Worm (Caenorhabditis elegans) whole organism, late embryonic: ENCODE data around the gene srh-244.

Experiments used
- C08G9.2 ChIP-seq: sonication (generic microtip); optimal IDR thresholded peaks from 2 replicates; lab custom pipeline; 2016; ENCODE audit warnings: mild to moderate bottlenecking, missing genetic modification characterization, moderate library complexity, missing compliant biosample characterization
- F13H6.1 ChIP-seq: sonication (generic microtip); optimal IDR thresholded peaks from 2 replicates; lab custom pipeline; 2016; ENCODE audit warnings: missing genetic modification characterization, missing compliant biosample characterization
- K09A11.1 ChIP-seq: sonication (generic microtip); optimal IDR thresholded peaks from 2 replicates; lab custom pipeline; 2017; ENCODE audit warnings: antibody characterized with exemption, mild to moderate bottlenecking, missing genetic modification characterization, missing compliant biosample characterization; ENCODE audit not compliant: insufficient read depth
- T23F11.4 ChIP-seq: fragments of 200-800 bp; sonication (Bioruptor generic); optimal IDR thresholded peaks from 2 replicates; lab custom pipeline; 2018; ENCODE audit warnings: mild to moderate bottlenecking, missing genetic modification characterization, missing compliant biosample characterization
- ceh-18 ChIP-seq: sonication (generic microtip); optimal IDR thresholded peaks from 2 replicates; lab custom pipeline; 2016; ENCODE audit warnings: missing genetic modification characterization, missing compliant biosample characterization
- ceh-2 ChIP-seq: sonication (generic microtip); optimal IDR thresholded peaks from 2 replicates; lab custom pipeline; 2016; ENCODE audit warnings: missing genotype, missing genetic modification characterization, missing compliant biosample characterization
- ceh-22 ChIP-seq: sonication (generic microtip); optimal IDR thresholded peaks from 2 replicates; lab custom pipeline; 2017; ENCODE audit warnings: missing biosample characterization, missing genetic modification characterization
- ceh-24 ChIP-seq: sonication (generic microtip); optimal IDR thresholded peaks from 2 replicates; lab custom pipeline; 2016; ENCODE audit warnings: mild to moderate bottlenecking, missing genetic modification characterization, missing compliant biosample characterization
- ceh-30 ChIP-seq: fragments of 150-350 bp; optimal IDR thresholded peaks from 2 replicates; lab custom pipeline; 2014; ENCODE audit warnings: missing biosample characterization, missing genetic modification characterization
- ceh-31 ChIP-seq: sonication (generic microtip); optimal IDR thresholded peaks from 2 replicates; lab custom pipeline; 2016; ENCODE audit warnings: missing genetic modification characterization, missing compliant biosample characterization
- ceh-34 ChIP-seq: sonication (generic microtip); optimal IDR thresholded peaks from 2 replicates; lab custom pipeline; 2016; ENCODE audit warnings: mild to moderate bottlenecking, missing genetic modification characterization, missing compliant biosample characterization
- ceh-45 ChIP-seq: fragments of 200-800 bp; sonication (Bioruptor generic); IDR thresholded peaks from 2 replicates; pipeline ENCODE4 v1.3.6; 2022; ENCODE audit warnings: missing genetic modification reagents, missing genetic modification characterization, missing compliant biosample characterization
- ceh-6 ChIP-seq: fragments of 200-800 bp; sonication (Bioruptor generic); optimal IDR thresholded peaks from 2 replicates; lab custom pipeline; 2018; ENCODE audit warnings: mild to moderate bottlenecking, missing genetic modification characterization, missing compliant biosample characterization
- dmd-4 ChIP-seq: sonication (generic microtip); optimal IDR thresholded peaks from 2 replicates; lab custom pipeline; 2016; ENCODE audit warnings: borderline replicate concordance, missing genetic modification characterization, missing compliant biosample characterization
- dve-1 ChIP-seq: sonication (generic microtip); optimal IDR thresholded peaks from 2 replicates; lab custom pipeline; 2017; ENCODE audit warnings: antibody characterized with exemption, mild to moderate bottlenecking, missing genetic modification characterization, missing compliant biosample characterization
- elt-2 ChIP-seq: sonication (generic microtip); optimal IDR thresholded peaks from 2 replicates; lab custom pipeline; 2016; ENCODE audit warnings: missing genetic modification reagents, missing genetic modification characterization, missing compliant biosample characterization
- elt-4 ChIP-seq: sonication (generic microtip); optimal IDR thresholded peaks from 2 replicates; lab custom pipeline; 2016; ENCODE audit warnings: missing genetic modification characterization, missing compliant biosample characterization
- eyg-1 ChIP-seq: sonication (generic microtip); optimal IDR thresholded peaks from 2 replicates; lab custom pipeline; 2016; ENCODE audit warnings: missing genotype, missing genetic modification characterization, missing compliant biosample characterization
- fax-1 ChIP-seq: sonication (generic microtip); optimal IDR thresholded peaks from 2 replicates; lab custom pipeline; 2016; ENCODE audit warnings: missing genotype, missing genetic modification characterization, missing compliant biosample characterization
- fkh-6 ChIP-seq: sonication (generic microtip); optimal IDR thresholded peaks from 2 replicates; lab custom pipeline; 2016; ENCODE audit warnings: missing genetic modification characterization, missing compliant biosample characterization
- gmeb-2 ChIP-seq: sonication (generic microtip); optimal IDR thresholded peaks from 2 replicates; lab custom pipeline; 2016; ENCODE audit warnings: missing genetic modification characterization, inconsistent platforms, missing compliant biosample characterization
- hlh-13 ChIP-seq: fragments of 200-800 bp; sonication (Bioruptor generic); optimal IDR thresholded peaks from 2 replicates; lab custom pipeline; 2018; ENCODE audit warnings: mild to moderate bottlenecking, missing genetic modification characterization, missing compliant biosample characterization
- hlh-15 ChIP-seq: sonication (generic microtip); optimal IDR thresholded peaks from 2 replicates; lab custom pipeline; 2016; ENCODE audit warnings: missing genetic modification characterization, missing compliant biosample characterization
- lim-6 ChIP-seq: sonication (generic microtip); optimal IDR thresholded peaks from 2 replicates; lab custom pipeline; 2016; ENCODE audit warnings: missing genetic modification characterization, missing compliant biosample characterization
- madf-2 ChIP-seq: sonication (generic microtip); optimal IDR thresholded peaks from 2 replicates; lab custom pipeline; 2017; ENCODE audit warnings: missing genetic modification characterization, missing compliant biosample characterization
- nfya-1 ChIP-seq: sonication (generic microtip); optimal IDR thresholded peaks from 2 replicates; lab custom pipeline; 2017; ENCODE audit warnings: missing genetic modification characterization, mild to moderate bottlenecking, missing compliant biosample characterization, antibody characterized with exemption, moderate library complexity
- nhr-11 ChIP-seq: fragments of 150-350 bp; optimal IDR thresholded peaks from 2 replicates; lab custom pipeline; 2014; ENCODE audit warnings: missing biosample characterization, missing genetic modification characterization
- odd-2 ChIP-seq: sonication (generic microtip); optimal IDR thresholded peaks from 2 replicates; lab custom pipeline; 2017; ENCODE audit warnings: antibody characterized with exemption, mild to moderate bottlenecking, missing genetic modification characterization, missing compliant biosample characterization
- pag-3 ChIP-seq: sonication (generic microtip); optimal IDR thresholded peaks from 2 replicates; lab custom pipeline; 2016; ENCODE audit warnings: missing compliant biosample characterization, missing genetic modification characterization, borderline replicate concordance
- pat-9 ChIP-seq: fragments of 200-800 bp; sonication (Bioruptor generic); optimal IDR thresholded peaks from 2 replicates; lab custom pipeline; 2018; ENCODE audit warnings: mild to moderate bottlenecking, missing genetic modification characterization, moderate library complexity, missing compliant biosample characterization
- pax-1 ChIP-seq: fragments of 150-350 bp; optimal IDR thresholded peaks from 2 replicates; lab custom pipeline; 2014; ENCODE audit warnings: missing biosample characterization, missing genetic modification characterization
- pha-2 ChIP-seq: sonication (generic microtip); optimal IDR thresholded peaks from 2 replicates; lab custom pipeline; 2017; ENCODE audit warnings: mild to moderate bottlenecking, missing genetic modification characterization, missing compliant biosample characterization
- pros-1 ChIP-seq: fragments of 150-350 bp; optimal IDR thresholded peaks from 2 replicates; lab custom pipeline; 2014; ENCODE audit warnings: missing biosample characterization, missing genetic modification reagents, missing genetic modification characterization
- ref-2 ChIP-seq: sonication (generic microtip); optimal IDR thresholded peaks from 2 replicates; lab custom pipeline; 2016; ENCODE audit warnings: missing genetic modification characterization, missing compliant biosample characterization
- sox-2 ChIP-seq: fragments of 200-800 bp; sonication (Bioruptor generic); IDR thresholded peaks from 2 replicates; pipeline ENCODE4 v1.3.6; 2022; ENCODE audit warnings: missing genetic modification reagents, missing genetic modification characterization, missing compliant biosample characterization
- sox-4 ChIP-seq: sonication (generic microtip); optimal IDR thresholded peaks from 2 replicates; lab custom pipeline; 2017; ENCODE audit warnings: mild to moderate bottlenecking, missing genetic modification characterization, inconsistent platforms, missing compliant biosample characterization
- syd-9 ChIP-seq: sonication (generic microtip); optimal IDR thresholded peaks from 2 replicates; lab custom pipeline; 2016; ENCODE audit warnings: mild to moderate bottlenecking, missing genetic modification characterization, moderate library complexity, missing compliant biosample characterization
- tbx-2 ChIP-seq: sonication (generic microtip); optimal IDR thresholded peaks from 2 replicates; lab custom pipeline; 2016; ENCODE audit warnings: missing genetic modification characterization, missing compliant biosample characterization
- ttx-3 ChIP-seq: sonication (generic microtip); optimal IDR thresholded peaks from 2 replicates; lab custom pipeline; 2016; ENCODE audit warnings: missing genetic modification reagents, missing genetic modification characterization, missing compliant biosample characterization
- unc-3 ChIP-seq, 2 experiments: fragments of 200-800 bp in 1 of 2; sonication (Bioruptor generic) in 1 of 2; sonication (generic microtip) in 1 of 2; conservative IDR thresholded peaks in 1 of 2; optimal IDR thresholded peaks in 1 of 2; 2 replicates each; pipeline versions ENCODE4 v1.3.6 to Lab custom; 2016 to 2022; ENCODE audit warnings: missing compliant biosample characterization in 2 of 2, missing genetic modification characterization in 2 of 2, missing genetic modification reagents in 1 of 2
- unc-42 ChIP-seq: sonication (generic microtip); optimal IDR thresholded peaks from 2 replicates; lab custom pipeline; 2016; ENCODE audit warnings: missing genotype, missing genetic modification characterization, missing compliant biosample characterization
- unc-55 ChIP-seq: sonication (generic microtip); optimal IDR thresholded peaks from 2 replicates; lab custom pipeline; 2017; ENCODE audit warnings: missing biosample characterization, missing genetic modification reagents, missing genetic modification characterization
- zip-5 ChIP-seq: sonication (generic microtip); optimal IDR thresholded peaks from 2 replicates; lab custom pipeline; 2016; ENCODE audit warnings: missing genetic modification characterization, missing compliant biosample characterization

srh-244 gene

DNA sequence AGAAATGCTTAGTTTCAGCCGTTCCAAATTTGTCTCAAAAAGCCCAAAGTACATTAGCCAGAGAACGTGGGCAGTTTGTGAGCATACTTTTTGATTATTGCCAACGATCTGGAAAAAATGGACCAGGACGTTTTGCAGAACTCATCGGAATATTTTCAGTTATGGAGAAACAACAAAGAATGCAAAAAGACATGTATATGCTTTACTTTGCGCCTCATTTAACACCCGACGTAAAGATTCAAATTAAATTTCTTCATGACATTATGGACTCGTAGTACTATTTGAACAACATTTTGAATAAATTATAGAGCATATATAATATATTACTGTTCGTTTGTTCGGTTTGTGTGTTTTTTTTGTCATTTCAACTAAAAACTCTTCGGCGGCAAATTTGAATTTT lies at the start of gene srh-244:
TSS of gene srh-244 (plus strand) at position 301 of the 400 bp plus-strand sequence.
- no peak for TF ChIP-seq ceh-31 (tag; lab: Kevin White, UChicago)

- TF ChIP-seq gmeb-2 (no peak), pha-2 (tag; lab: Kevin White, UChicago) (no peak), zip-5 (tag; lab: Kevin White, UChicago) (no peak), ceh-31 (tag; lab: Kevin White, UChicago) (no peak), unc-3 (GFP tag; conservative IDR thresholded peaks at IDR 0.05; lab: Robert Waterston, UW) (no peak), unc-3 (tag; optimal IDR thresholded peaks at IDR 0.05; lab: Kevin White, UChicago) (no peak), K09A11.1 (tag; lab: Kevin White, UChicago) (no peak), odd-2 (no peak), fax-1 (tag; lab: Kevin White, UChicago) (no peak), pat-9 (tag; lab: Kevin White, UChicago) (no peak), fkh-6 (tag; lab: Kevin White, UChicago) (no peak), nfya-1 (tag; lab: Kevin White, UChicago) (no peak)
These were observed 48.4 kb upstream of the srh-244 start, which contains the start of gene F07G11.4 for ce11 chrV:7295270-7295669. Gene F07G11.4 (minus strand): TSS chrV:7295370.

DNA sequence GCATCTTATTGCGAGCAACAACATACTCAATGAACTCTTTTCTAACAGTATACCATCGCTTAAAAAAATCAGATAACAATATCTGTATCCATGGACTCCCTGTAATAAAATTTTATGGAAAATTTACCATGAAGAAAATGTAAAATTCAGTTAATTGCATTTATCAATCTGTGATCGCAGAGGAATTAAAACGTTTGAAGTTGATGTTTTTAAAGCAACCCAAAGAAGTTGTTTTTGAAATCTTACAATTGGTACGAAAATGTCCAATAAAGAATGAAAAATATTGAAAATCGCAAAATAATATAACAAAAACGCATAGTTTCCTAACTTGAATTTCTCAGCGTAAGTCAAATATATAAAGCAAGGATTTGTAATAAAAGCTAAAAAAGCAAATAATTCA lies 46.4 kb upstream of the srh-244 start, which contains the start of gene srj-32:
TSS of gene srj-32 (minus strand) at position 101 of the 400 bp plus-strand sequence.
- TF ChIP-seq tbx-2 (tag; lab: Kevin White, UChicago): no peak
- TF ChIP-seq pag-3 (tag; lab: Kevin White, UChicago): no peak
- no peak for TF ChIP-seq pros-1 (tag; lab: Kevin White, UChicago)
- TF ChIP-seq dve-1: no peak
- TF ChIP-seq ceh-24: no peak
- no peak for TF ChIP-seq ceh-2 (tag; lab: Kevin White, UChicago)
- TF ChIP-seq ceh-30 (tag; lab: Kevin White, UChicago): no peak
- TF ChIP-seq hlh-15: no peak
- TF ChIP-seq lim-6 (tag; lab: Kevin White, UChicago): no peak
- no peak for TF ChIP-seq elt-4 (tag; lab: Kevin White, UChicago)
- no peak for TF ChIP-seq C08G9.2 (tag; lab: Kevin White, UChicago)
- no peak for TF ChIP-seq sox-4 (tag; lab: Kevin White, UChicago)
- no peak for TF ChIP-seq elt-2 (tag; lab: Kevin White, UChicago)
- TF ChIP-seq hlh-13 (GFP tag; lab: Kevin White, UChicago): no peak
- TF ChIP-seq unc-42 (tag; lab: Kevin White, UChicago): no peak
- TF ChIP-seq ttx-3 (tag; lab: Kevin White, UChicago): no peak
- no peak for TF ChIP-seq zip-5 (tag; lab: Kevin White, UChicago)
- TF ChIP-seq ceh-6 (GFP tag; lab: Kevin White, UChicago): no peak
- no peak for TF ChIP-seq unc-3 (GFP tag; conservative IDR thresholded peaks at IDR 0.05; lab: Robert Waterston, UW)
- TF ChIP-seq unc-3 (tag; optimal IDR thresholded peaks at IDR 0.05; lab: Kevin White, UChicago): no peak

- TF ChIP-seq eyg-1 (tag; lab: Kevin White, UChicago) (no peak), dmd-4 (tag; lab: Kevin White, UChicago) (no peak), ceh-30 (tag; lab: Kevin White, UChicago) (no peak), pax-1 (tag; lab: Kevin White, UChicago) (no peak), ceh-31 (tag; lab: Kevin White, UChicago) (no peak), unc-55 (GFP tag; lab: Kevin White, UChicago) (no peak), ceh-18 (no peak), ceh-2 (tag; lab: Kevin White, UChicago) (no peak), ceh-45 (GFP tag; lab: Robert Waterston, UW) (no peak), ceh-34 (tag; lab: Kevin White, UChicago) (no peak), zip-5 (tag; lab: Kevin White, UChicago) (no peak), nhr-11 (tag; lab: Kevin White, UChicago) (no peak), ceh-22 (tag; lab: Kevin White, UChicago) (no peak), syd-9 (no peak), T23F11.4 (no peak), ref-2 (no peak), sox-2 (no peak), pha-2 (tag; lab: Kevin White, UChicago) (no peak), F13H6.1 (tag; lab: Kevin White, UChicago) (no peak), madf-2 (tag; lab: Kevin White, UChicago) (no peak)
These were observed 45.2 kb upstream of the srh-244 start, which contains the start of gene F07G11.3 for ce11 chrV:7298463-7298862. Gene F07G11.3 (plus strand): TSS chrV:7298763.
